Worm (Caenorhabditis elegans) whole organism, L2 larva: Measurements from ENCODE around the gene fbxa-74.

Experiments used
- C34F6.9 ChIP-seq: fragments of 150-350 bp; optimal IDR thresholded peaks from 2 replicates; lab custom pipeline; 2014; ENCODE audit warnings: missing biosample characterization, missing genetic modification characterization
- F13H6.1 ChIP-seq: sonication (generic microtip); optimal IDR thresholded peaks from 2 replicates; lab custom pipeline; 2016; ENCODE audit warnings: missing genetic modification characterization, missing compliant biosample characterization
- R02D3.7 ChIP-seq: fragments of 150-350 bp; optimal IDR thresholded peaks from 2 replicates; lab custom pipeline; 2014; ENCODE audit warnings: missing biosample characterization, missing genetic modification characterization
- alr-1 ChIP-seq: fragments of 150-350 bp; optimal IDR thresholded peaks from 2 replicates; lab custom pipeline; 2014; ENCODE audit warnings: missing biosample characterization, missing genetic modification characterization
- aly-2 ChIP-seq: fragments of 150-350 bp; optimal IDR thresholded peaks from 2 replicates; lab custom pipeline; 2014; ENCODE audit warnings: missing biosample characterization, missing genetic modification characterization
- ceh-16 ChIP-seq: fragments of 150-350 bp; optimal IDR thresholded peaks from 2 replicates; lab custom pipeline; 2014; ENCODE audit warnings: missing biosample characterization, missing genetic modification characterization
- ceh-82 ChIP-seq: fragments of 150-350 bp; optimal IDR thresholded peaks from 2 replicates; lab custom pipeline; 2014; ENCODE audit warnings: missing biosample characterization, missing genetic modification characterization
- crh-2 ChIP-seq: sonication (generic microtip); optimal IDR thresholded peaks from 2 replicates; lab custom pipeline; 2017; ENCODE audit warnings: missing biosample characterization, missing genetic modification characterization
- dmd-4 ChIP-seq: sonication (generic microtip); optimal IDR thresholded peaks from 2 replicates; lab custom pipeline; 2017; ENCODE audit warnings: missing biosample characterization, missing genetic modification characterization
- egl-27 ChIP-seq: sonication (generic microtip); optimal IDR thresholded peaks from 3 replicates; lab custom pipeline; 2017; ENCODE audit warnings: missing biosample characterization, missing genetic modification reagents, missing genetic modification characterization
- elt-1 ChIP-seq: fragments of 150-350 bp; optimal IDR thresholded peaks from 2 replicates; lab custom pipeline; 2014; ENCODE audit warnings: missing biosample characterization, missing genetic modification characterization
- lin-11 ChIP-seq: fragments of 150-350 bp; sonication (generic microtip); optimal IDR thresholded peaks from 2 replicates; lab custom pipeline; 2014; ENCODE audit warnings: missing biosample characterization, missing genetic modification characterization, inconsistent platforms, mixed read lengths
- lin-13 ChIP-seq: fragments of 150-350 bp; optimal IDR thresholded peaks from 2 replicates; lab custom pipeline; 2014; ENCODE audit warnings: missing biosample characterization, missing genetic modification reagents, missing genetic modification characterization
- lin-39 ChIP-seq: fragments of 150-350 bp; optimal IDR thresholded peaks from 2 replicates; lab custom pipeline; 2014; ENCODE audit warnings: missing biosample characterization, missing genetic modification reagents, missing genetic modification characterization
- lsy-2 ChIP-seq, 2 experiments: fragments of 150-350 bp in 1 of 2; sonication (generic microtip) in 1 of 2; optimal IDR thresholded peaks; 2 replicates each; lab custom pipeline; 2014 to 2017; ENCODE audit warnings: missing biosample characterization in 2 of 2, missing genetic modification characterization in 2 of 2
- mab-5 ChIP-seq: fragments of 150-350 bp; optimal IDR thresholded peaks from 2 replicates; lab custom pipeline; 2014; ENCODE audit warnings: missing biosample characterization, missing genetic modification characterization
- mbf-1 ChIP-seq: sonication (generic microtip); optimal IDR thresholded peaks from 2 replicates; lab custom pipeline; 2017; ENCODE audit warnings: missing biosample characterization, missing genetic modification characterization
- mdl-1 ChIP-seq, 2 experiments: fragments of 150-350 bp in 1 of 2; sonication (generic microtip) in 1 of 2; optimal IDR thresholded peaks; 2 replicates each; lab custom pipeline; 2017; ENCODE audit warnings: missing biosample characterization in 2 of 2, missing genetic modification characterization in 2 of 2
- nhr-10 ChIP-seq: sonication (generic microtip); optimal IDR thresholded peaks from 2 replicates; lab custom pipeline; 2017; ENCODE audit warnings: missing biosample characterization, missing genetic modification characterization
- nhr-11 ChIP-seq: fragments of 150-350 bp; optimal IDR thresholded peaks from 2 replicates; lab custom pipeline; 2014; ENCODE audit warnings: missing biosample characterization, missing genetic modification characterization
- nhr-129 ChIP-seq: fragments of 150-350 bp; optimal IDR thresholded peaks from 2 replicates; lab custom pipeline; 2014; ENCODE audit warnings: missing biosample characterization, missing genetic modification characterization
- nhr-21 ChIP-seq: fragments of 150-350 bp; optimal IDR thresholded peaks from 2 replicates; lab custom pipeline; 2014; ENCODE audit warnings: missing biosample characterization, missing genetic modification characterization
- nhr-237 ChIP-seq: fragments of 150-350 bp; optimal IDR thresholded peaks from 2 replicates; lab custom pipeline; 2014; ENCODE audit warnings: missing biosample characterization, missing genetic modification characterization
- nhr-25 ChIP-seq: fragments of 150-350 bp; sonication (generic microtip); optimal IDR thresholded peaks from 3 replicates; lab custom pipeline; 2014; ENCODE audit warnings: missing biosample characterization, missing genetic modification characterization
- nhr-6 ChIP-seq: fragments of 150-350 bp; optimal IDR thresholded peaks from 2 replicates; lab custom pipeline; 2014; ENCODE audit warnings: missing biosample characterization, missing genetic modification characterization
- nhr-77 ChIP-seq: fragments of 150-350 bp; optimal IDR thresholded peaks from 2 replicates; lab custom pipeline; 2014; ENCODE audit warnings: missing biosample characterization, missing genetic modification characterization
- peb-1 ChIP-seq: fragments of 150-350 bp; optimal IDR thresholded peaks from 2 replicates; lab custom pipeline; 2014; ENCODE audit warnings: missing biosample characterization, missing genetic modification characterization
- sem-4 ChIP-seq: fragments of 150-350 bp; optimal IDR thresholded peaks from 2 replicates; lab custom pipeline; 2014; ENCODE audit warnings: missing biosample characterization, missing genetic modification reagents, missing genetic modification characterization
- skn-1 ChIP-seq: sonication (generic microtip); optimal IDR thresholded peaks from 2 replicates; lab custom pipeline; 2017; ENCODE audit warnings: missing biosample characterization, missing genetic modification characterization
- sma-9 ChIP-seq, 2 experiments: fragments of 150-350 bp in 1 of 2; sonication (generic microtip) in 1 of 2; optimal IDR thresholded peaks; 2 replicates each; lab custom pipeline; 2014 to 2016; ENCODE audit warnings: missing genetic modification characterization in 2 of 2, mild to moderate bottlenecking in 1 of 2, missing biosample characterization in 1 of 2, missing compliant biosample characterization in 1 of 2, missing genetic modification reagents in 1 of 2, moderate library complexity in 1 of 2
- snpc-4 ChIP-seq: fragments of 150-350 bp; optimal IDR thresholded peaks from 2 replicates; lab custom pipeline; 2014; ENCODE audit warnings: missing biosample characterization, missing genetic modification characterization
- unc-55 ChIP-seq: fragments of 150-350 bp; sonication (generic microtip); optimal IDR thresholded peaks from 3 replicates; lab custom pipeline; 2014; ENCODE audit warnings: missing biosample characterization, missing genetic modification reagents, missing genetic modification characterization
- unc-62 ChIP-seq: fragments of 150-350 bp; optimal IDR thresholded peaks from 2 replicates; lab custom pipeline; 2014; ENCODE audit warnings: missing biosample characterization, missing genetic modification reagents, missing genetic modification characterization
- zag-1 ChIP-seq: fragments of 150-350 bp; optimal IDR thresholded peaks from 2 replicates; lab custom pipeline; 2014; ENCODE audit warnings: missing biosample characterization, missing genetic modification characterization
- ztf-1 ChIP-seq: fragments of 200-800 bp; sonication (Bioruptor generic); conservative IDR thresholded peaks from 2 replicates; pipeline ENCODE4 v1.3.6; 2022; ENCODE audit warnings: missing genetic modification characterization, missing compliant biosample characterization
- ztf-11 ChIP-seq: sonication (generic microtip); optimal IDR thresholded peaks from 2 replicates; lab custom pipeline; 2017; ENCODE audit warnings: missing biosample characterization, missing genetic modification characterization
- ztf-4 ChIP-seq: fragments of 150-350 bp; optimal IDR thresholded peaks from 2 replicates; lab custom pipeline; 2014; ENCODE audit warnings: missing biosample characterization, missing genetic modification characterization

The fbxa-74 gene

ce11 chrIII:1678671-1679070, 20.1 kb downstream of the fbxa-74 start:
- TF ChIP-seq F13H6.1 (tag; lab: Kevin White, UChicago), result peak; percentile 9
- no peak for TF ChIP-seq ztf-11 (tag; lab: Kevin White, UChicago)

- no peak for TF ChIP-seq nhr-77
- TF ChIP-seq sma-9 (GFP tag; optimal IDR thresholded peaks at IDR 0.05; lab: Kevin White, UChicago), result no peak
- no peak for TF ChIP-seq sma-9 (tag; optimal IDR thresholded peaks at IDR 0.05; lab: Kevin White, UChicago)
- no peak for TF ChIP-seq unc-62
- TF ChIP-seq nhr-10 (tag; lab: Kevin White, UChicago), result no peak
- TF ChIP-seq skn-1, result no peak
- TF ChIP-seq snpc-4 (tag; lab: Kevin White, UChicago), result no peak
- TF ChIP-seq peb-1, result no peak
- TF ChIP-seq lin-13 (GFP tag; lab: Kevin White, UChicago), result no peak
- TF ChIP-seq unc-55 (GFP tag; lab: Kevin White, UChicago), result no peak
- TF ChIP-seq sem-4, result no peak
- no peak for TF ChIP-seq zag-1 (tag; lab: Kevin White, UChicago)
- no peak for TF ChIP-seq ceh-16 (tag; lab: Kevin White, UChicago)
- no peak for TF ChIP-seq ceh-82 (tag; lab: Kevin White, UChicago)
- no peak for TF ChIP-seq lin-39 (tag; lab: Kevin White, UChicago)
- no peak for TF ChIP-seq aly-2 (tag; lab: Kevin White, UChicago)
- TF ChIP-seq C34F6.9 (tag; lab: Kevin White, UChicago), result no peak
- TF ChIP-seq crh-2 (tag; lab: Kevin White, UChicago), result no peak
- TF ChIP-seq lsy-2 (tag; optimal IDR thresholded peaks at IDR 0.05; lab: Kevin White, UChicago), result no peak
- TF ChIP-seq elt-1 (tag; lab: Kevin White, UChicago), result no peak
- TF ChIP-seq mab-5 (tag; lab: Kevin White, UChicago), result no peak
Measured at ce11 chrIII:1676588-1676987, 22.2 kb downstream of the fbxa-74 start, which contains the start of gene Y22D7AR.6. TSS of gene Y22D7AR.6 (minus strand) at chrIII:1676721.

DNA sequence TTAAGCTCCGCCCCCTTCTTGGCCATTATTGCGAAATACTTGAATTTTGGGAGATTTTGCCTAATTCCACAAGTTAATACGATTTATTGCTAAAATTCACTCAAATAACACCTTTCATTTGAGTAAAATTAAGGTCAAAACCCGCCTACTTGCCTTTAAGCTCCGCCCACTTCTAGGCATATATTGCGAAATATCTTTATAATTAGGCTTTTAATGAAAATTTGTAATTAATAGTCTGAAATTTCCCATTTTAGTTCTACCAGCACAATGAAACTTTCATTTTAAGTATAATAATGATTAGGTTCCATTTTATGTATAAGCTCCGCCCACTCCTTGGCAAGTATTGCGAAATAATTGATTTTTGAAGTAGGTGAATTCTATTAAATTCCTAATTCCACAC, 24.0 kb downstream of the fbxa-74 start:
- TF ChIP-seq nhr-10 (tag; lab: Kevin White, UChicago) (no peak), nhr-129 (no peak), skn-1 (no peak), mbf-1 (tag; lab: Kevin White, UChicago) (no peak), aly-2 (tag; lab: Kevin White, UChicago) (no peak), nhr-6 (tag; lab: Kevin White, UChicago) (no peak), nhr-21 (tag; lab: Kevin White, UChicago) (no peak), lin-13 (GFP tag; lab: Kevin White, UChicago) (no peak), nhr-25 (no peak), nhr-237 (tag; lab: Kevin White, UChicago) (no peak), elt-1 (tag; lab: Kevin White, UChicago) (no peak), peb-1 (no peak)
- TF ChIP-seq, all 48 proteins: peak for 0

DNA sequence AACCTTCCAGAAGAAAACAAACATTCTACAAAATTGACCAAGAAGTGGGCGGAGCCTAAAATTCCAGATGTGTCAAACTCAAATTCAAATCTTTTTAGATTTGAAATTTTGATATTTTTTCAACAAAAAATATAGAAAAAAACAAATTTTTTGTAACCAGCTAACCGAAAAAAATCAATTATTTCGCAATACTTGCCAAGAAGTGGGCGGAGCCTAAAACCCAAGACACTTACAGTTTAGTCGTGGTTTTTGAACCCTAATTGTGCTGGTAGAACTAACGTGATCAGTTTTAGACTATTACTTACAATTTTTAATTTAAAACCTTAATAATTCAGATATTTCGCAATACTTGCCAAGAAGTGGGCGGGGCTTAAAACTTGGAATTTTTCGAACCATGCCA, 25.5 kb downstream of the fbxa-74 start:
- TF ChIP-seq nhr-77 (no peak), C34F6.9 (tag; lab: Kevin White, UChicago) (no peak), nhr-25 (no peak), ztf-1 (GFP tag; lab: Robert Waterston, UW) (no peak), dmd-4 (no peak), nhr-10 (tag; lab: Kevin White, UChicago) (no peak)

DNA sequence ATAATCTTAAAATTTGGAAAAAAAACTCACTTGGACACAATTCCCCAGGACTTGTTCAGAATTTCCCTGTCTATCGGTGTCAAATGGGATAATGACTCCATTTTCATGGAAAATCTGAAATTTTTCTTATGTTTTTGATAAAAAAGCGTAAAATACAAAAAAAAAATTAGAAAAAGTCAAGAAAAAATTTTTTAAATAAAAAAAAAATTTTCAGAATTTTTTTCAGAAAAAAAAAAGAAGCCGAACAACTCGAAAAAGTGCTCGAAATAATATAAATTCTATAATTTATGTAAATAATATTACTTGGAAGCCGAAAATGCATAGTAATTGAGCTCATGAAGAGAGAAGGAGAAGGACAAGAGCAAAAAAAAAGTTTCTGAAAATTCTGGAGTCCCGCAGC, 30.3 kb downstream of the fbxa-74 start, which contains the start of gene glb-30:
Gene glb-30 (minus strand): TSS at position 101 of the 400 bp plus-strand sequence.
- TF ChIP-seq nhr-129 (no peak), lsy-2 (tag; optimal IDR thresholded peaks at IDR 0.05; lab: Kevin White, UChicago) (no peak), F13H6.1 (tag; lab: Kevin White, UChicago) (no peak), dmd-4 (no peak), ztf-4 (tag; lab: Kevin White, UChicago) (no peak), nhr-11 (tag; lab: Kevin White, UChicago) (no peak), nhr-237 (tag; lab: Kevin White, UChicago) (no peak), R02D3.7 (tag; lab: Kevin White, UChicago) (no peak)

ce11 chrIII:1666893-1667292, 31.9 kb downstream of the fbxa-74 start:
- TF ChIP-seq lin-11 (tag; lab: Kevin White, UChicago) (no peak), mdl-1 (tag; optimal IDR thresholded peaks at IDR 0.05; lab: Kevin White, UChicago) (no peak), alr-1 (no peak), nhr-237 (tag; lab: Kevin White, UChicago) (no peak), R02D3.7 (tag; lab: Kevin White, UChicago) (no peak), F13H6.1 (tag; lab: Kevin White, UChicago) (no peak), egl-27 (tag; lab: Kevin White, UChicago) (no peak), sem-4 (no peak)
